Fruit fly (Drosophila melanogaster): ENCODE measurements around the gene PMP34.

DNA sequence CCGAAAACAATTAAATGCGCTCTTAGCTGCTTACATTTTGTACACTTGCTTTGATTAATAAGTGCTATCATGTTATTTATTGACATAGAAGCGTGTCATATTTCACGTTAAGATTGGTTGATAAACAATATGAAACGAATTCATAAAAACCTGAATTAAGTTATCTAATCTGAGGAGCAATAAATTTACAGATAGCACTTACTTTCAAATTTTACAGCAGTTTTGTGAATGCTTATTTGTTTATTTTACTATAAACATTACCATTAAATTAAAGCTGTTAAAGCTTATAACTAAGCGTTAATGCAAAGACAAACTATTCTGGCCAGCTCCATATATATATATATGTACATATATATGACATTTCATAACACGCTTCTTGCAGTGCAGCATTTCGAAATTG is 16.5 kb upstream of the PMP34 start:
- TF ChIP-seq CG9948 (tag; optimal IDR thresholded peaks at IDR 0.05) = no peak
- TF ChIP-seq gl (tag; optimal IDR thresholded peaks at IDR 0.05) = no peak
- no peak for TF ChIP-seq Pif1A (GFP tag; optimal IDR thresholded peaks at IDR 0.05)
- TF ChIP-seq EcR (GFP tag; optimal IDR thresholded peaks at IDR 0.05) = no peak
- no peak for TF ChIP-seq fd96Ca (GFP tag; IDR thresholded peaks at IDR 0.05)
- no peak for TF ChIP-seq CG8159 (tag; optimal IDR thresholded peaks at IDR 0.05)
- TF ChIP-seq Pif1B (GFP tag; optimal IDR thresholded peaks at IDR 0.05) = no peak
- no peak for TF ChIP-seq CG4496 (GFP tag; IDR thresholded peaks at IDR 0.05)
- no peak for TF ChIP-seq Snoo (tag; optimal IDR thresholded peaks at IDR 0.05)

Measured in whole organism, pupa.